Worm (Caenorhabditis elegans) whole organism, L3 larva: ENCODE results near the gene sek-3.
A peak's percentile ranks its signal among the peaks of the same experiment; 100 is the strongest.

ENCODE experiments used
- aly-2 ChIP-seq: fragments of 150-350 bp; optimal IDR thresholded peaks from 2 replicates; lab custom pipeline; 2014; ENCODE audit warnings: missing biosample characterization, missing genetic modification characterization
- ceh-82 ChIP-seq: fragments of 150-350 bp; optimal IDR thresholded peaks from 2 replicates; lab custom pipeline; 2014; ENCODE audit warnings: missing biosample characterization, missing genetic modification characterization
- elt-1 ChIP-seq: fragments of 150-350 bp; optimal IDR thresholded peaks from 2 replicates; lab custom pipeline; 2014; ENCODE audit warnings: missing biosample characterization, missing genetic modification characterization
- elt-2 ChIP-seq: sonication (generic microtip); optimal IDR thresholded peaks from 2 replicates; lab custom pipeline; 2016; ENCODE audit warnings: missing genetic modification reagents, mild to moderate bottlenecking, missing genetic modification characterization, missing compliant biosample characterization
- fos-1 ChIP-seq: fragments of 150-350 bp; optimal IDR thresholded peaks from 2 replicates; lab custom pipeline; 2014; ENCODE audit warnings: missing biosample characterization, missing genetic modification characterization
- nhr-12 ChIP-seq: fragments of 150-350 bp; optimal IDR thresholded peaks from 2 replicates; lab custom pipeline; 2014; ENCODE audit warnings: missing biosample characterization, missing genetic modification characterization
- nhr-77 ChIP-seq: fragments of 150-350 bp; optimal IDR thresholded peaks from 2 replicates; lab custom pipeline; 2014; ENCODE audit warnings: missing biosample characterization, missing genetic modification characterization
- pha-4 ChIP-seq: fragments of 150-350 bp; optimal IDR thresholded peaks from 2 replicates; lab custom pipeline; 2014; ENCODE audit warnings: missing biosample characterization, missing genetic modification reagents, missing genetic modification characterization
- snpc-4 ChIP-seq: fragments of 150-350 bp; optimal IDR thresholded peaks from 2 replicates; lab custom pipeline; 2014; ENCODE audit warnings: missing biosample characterization, missing genetic modification characterization
- unc-39 ChIP-seq: sonication (generic microtip); optimal IDR thresholded peaks from 4 replicates; lab custom pipeline; 2017; ENCODE audit warnings: missing biosample characterization, missing genetic modification characterization
- unc-62 ChIP-seq: fragments of 150-350 bp; sonication (generic microtip); optimal IDR thresholded peaks from 4 replicates; lab custom pipeline; 2014; ENCODE audit warnings: missing biosample characterization, missing genetic modification reagents, missing genetic modification characterization

- TF ChIP-seq aly-2 (tag; lab: Kevin White, UChicago) (no peak), unc-39 (no peak), elt-2 (peak; percentile 23), nhr-77 (tag; lab: Kevin White, UChicago) (no peak), unc-62 (no peak), ceh-82 (tag; lab: Kevin White, UChicago) (no peak), nhr-12 (tag; lab: Kevin White, UChicago) (no peak), elt-1 (tag; lab: Kevin White, UChicago) (no peak), fos-1 (no peak), snpc-4 (tag; lab: Kevin White, UChicago) (no peak), pha-4 (tag; lab: Kevin White, UChicago) (no peak)
Measured at ce11 chrX:5037673-5038072, 20.0 kb downstream of the sek-3 start, which contains the start of gene ZC449.5.
